Fruit fly (Drosophila melanogaster) whole organism, embryonic: ENCODE data around the gene Ufsp2.

Source experiments
- Blimp-1 ChIP-seq: fragments of 200-800 bp; sonication (Bioruptor generic); optimal IDR thresholded peaks from 3 replicates; lab custom pipeline; 2018; ENCODE audit warnings: missing biosample characterization, missing genetic modification characterization, mild to moderate bottlenecking, moderate library complexity, missing genetic modification reagents
- CG11723 ChIP-seq: fragments of 200-800 bp; sonication (Bioruptor generic); optimal IDR thresholded peaks from 2 replicates; lab custom pipeline; 2017; ENCODE audit warnings: missing biosample characterization, mild to moderate bottlenecking, missing genetic modification characterization
- CG12659 ChIP-seq: fragments of 200-800 bp; sonication (Bioruptor generic); optimal IDR thresholded peaks from 3 replicates; lab custom pipeline; 2017; ENCODE audit warnings: mild to moderate bottlenecking, missing biosample characterization, missing genetic modification reagents, missing genetic modification characterization
- CG12744 ChIP-seq: fragments of 200-800 bp; sonication (Bioruptor generic); optimal IDR thresholded peaks from 2 replicates; lab custom pipeline; 2016; ENCODE audit warnings: missing biosample characterization, missing genetic modification characterization
- CG13287 ChIP-seq: fragments of 200-800 bp; sonication (Bioruptor generic); IDR thresholded peaks from 2 replicates; pipeline ENCODE4 v1.3.6; 2022; ENCODE audit warnings: missing biosample characterization, missing genetic modification characterization; ENCODE audit not compliant: partially characterized antibody
- CG13424 ChIP-seq: fragments of 200-800 bp; sonication (Bioruptor generic); optimal IDR thresholded peaks from 2 replicates; lab custom pipeline; 2019; ENCODE audit warnings: missing biosample characterization, mild to moderate bottlenecking, missing genetic modification characterization, moderate library complexity
- CG15696 ChIP-seq: fragments of 200-800 bp; sonication (Bioruptor generic); optimal IDR thresholded peaks from 2 replicates; lab custom pipeline; 2019; ENCODE audit warnings: missing biosample characterization, mild to moderate bottlenecking, missing genetic modification characterization, moderate library complexity
- CG16863 ChIP-seq: fragments of 200-800 bp; sonication (Bioruptor generic); optimal IDR thresholded peaks from 3 replicates; lab custom pipeline; 2016; ENCODE audit warnings: missing biosample characterization, missing genetic modification characterization
- CG17328 ChIP-seq: fragments of 200-800 bp; sonication (Bioruptor generic); IDR thresholded peaks from 2 replicates; pipeline ENCODE4 v1.3.6; 2022; ENCODE audit warnings: missing biosample characterization, missing genetic modification characterization
- CG18011 ChIP-seq: fragments of 200-800 bp; sonication (Bioruptor generic); optimal IDR thresholded peaks from 2 replicates; lab custom pipeline; 2017; ENCODE audit warnings: missing biosample characterization, missing genetic modification characterization, mild to moderate bottlenecking, moderate library complexity, missing genotype
- CG2116 ChIP-seq: fragments of 200-800 bp; sonication (Bioruptor generic); optimal IDR thresholded peaks from 3 replicates; lab custom pipeline; 2018; ENCODE audit warnings: missing biosample characterization, mild to moderate bottlenecking, missing genetic modification characterization
- CG2129 ChIP-seq: fragments of 200-800 bp; sonication (Bioruptor generic); IDR thresholded peaks from 2 replicates; pipeline ENCODE4 v1.3.6; 2022; ENCODE audit warnings: missing biosample characterization, missing genetic modification characterization; ENCODE audit not compliant: partially characterized antibody
- CG2678 ChIP-seq: fragments of 200-800 bp; sonication (Bioruptor generic); optimal IDR thresholded peaks from 3 replicates; lab custom pipeline; 2019; ENCODE audit warnings: missing biosample characterization, mild to moderate bottlenecking, missing genetic modification characterization, moderate library complexity
- CG2712 ChIP-seq: fragments of 200-800 bp; optimal IDR thresholded peaks from 3 replicates; lab custom pipeline; 2019; ENCODE audit warnings: missing biosample characterization, mild to moderate bottlenecking, missing genetic modification characterization, moderate library complexity
- CG30431 ChIP-seq: fragments of 200-800 bp; sonication (Bioruptor generic); optimal IDR thresholded peaks from 2 replicates; lab custom pipeline; 2017; ENCODE audit warnings: missing biosample characterization, missing genetic modification characterization
- CG3065 ChIP-seq: fragments of 200-800 bp; sonication (Bioruptor generic); optimal IDR thresholded peaks from 2 replicates; lab custom pipeline; 2016; ENCODE audit warnings: missing biosample characterization, missing genetic modification characterization
- CG33557 ChIP-seq: fragments of 200-800 bp; sonication (Bioruptor generic); optimal IDR thresholded peaks from 2 replicates; lab custom pipeline; 2019; ENCODE audit warnings: missing biosample characterization, mild to moderate bottlenecking, missing genetic modification characterization, moderate library complexity
- CG8388 ChIP-seq: fragments of 200-800 bp; sonication (Bioruptor generic); optimal IDR thresholded peaks from 2 replicates; lab custom pipeline; 2019; ENCODE audit warnings: missing biosample characterization, mild to moderate bottlenecking, missing genetic modification characterization, moderate library complexity
- CG9797 ChIP-seq: fragments of 200-800 bp; sonication (Bioruptor generic); optimal IDR thresholded peaks from 3 replicates; lab custom pipeline; 2018; ENCODE audit warnings: missing biosample characterization, mild to moderate bottlenecking, missing genetic modification characterization
- Dip3 ChIP-seq: fragments of 200-800 bp; sonication (Bioruptor generic); optimal IDR thresholded peaks from 3 replicates; lab custom pipeline; 2016; ENCODE audit warnings: missing biosample characterization, missing genetic modification characterization
- Eip74EF ChIP-seq, 2 experiments: fragments of 200-800 bp in 1 of 2; fragments of >200 bp in 1 of 2; sonication (Bioruptor generic) in 1 of 2; optimal IDR thresholded peaks; 2 replicates each; lab custom pipeline; 2017 to 2019; ENCODE audit warnings: missing biosample characterization in 2 of 2, missing genetic modification characterization in 2 of 2, mild to moderate bottlenecking in 1 of 2, moderate library complexity in 1 of 2
- Fer1 ChIP-seq: fragments of 200-800 bp; sonication (Bioruptor generic); optimal IDR thresholded peaks from 2 replicates; lab custom pipeline; 2017; ENCODE audit warnings: missing biosample characterization, mild to moderate bottlenecking, missing genetic modification characterization
- HLH3B ChIP-seq: fragments of 200-800 bp; sonication (Bioruptor generic); IDR thresholded peaks from 2 replicates; pipeline ENCODE4 v1.3.6; 2022; ENCODE audit warnings: missing biosample characterization, missing genetic modification characterization
- Hand ChIP-seq: fragments of 200-800 bp; sonication (Bioruptor generic); optimal IDR thresholded peaks from 2 replicates; lab custom pipeline; 2017; ENCODE audit warnings: mild to moderate bottlenecking, missing biosample characterization, missing genetic modification reagents, missing genetic modification characterization
- Spps ChIP-seq: fragments of 200-800 bp; sonication (Bioruptor generic); optimal IDR thresholded peaks from 2 replicates; lab custom pipeline; 2018; ENCODE audit warnings: missing biosample characterization, mild to moderate bottlenecking, missing genetic modification characterization
- Taf1 ChIP-seq: fragments of 200-800 bp; sonication (Bioruptor generic); IDR thresholded peaks from 2 replicates; pipeline ENCODE4 v1.3.6; 2022; ENCODE audit warnings: missing biosample characterization, missing genetic modification characterization
- abd-A ChIP-seq: fragments of 200-800 bp; sonication (Bioruptor generic); optimal IDR thresholded peaks from 3 replicates; lab custom pipeline; 2019; ENCODE audit warnings: missing biosample characterization, mild to moderate bottlenecking, missing genetic modification characterization, moderate library complexity
- ase ChIP-seq: fragments of 200-800 bp; sonication (Bioruptor generic); IDR thresholded peaks from 3 replicates; pipeline ENCODE4 v1.3.6; 2022; ENCODE audit warnings: missing biosample characterization, missing genetic modification characterization
- cad ChIP-seq: fragments of >200 bp; optimal IDR thresholded peaks from 2 replicates; lab custom pipeline; 2017; ENCODE audit warnings: missing biosample characterization, missing genetic modification characterization
- crol ChIP-seq: fragments of 200-800 bp; sonication (Bioruptor generic); IDR thresholded peaks from 2 replicates; pipeline ENCODE4 v1.3.6; 2022; ENCODE audit warnings: missing biosample characterization, missing genetic modification characterization
- dimm ChIP-seq: fragments of 200-800 bp; sonication (Bioruptor generic); IDR thresholded peaks from 2 replicates; pipeline ENCODE4 v1.3.6; 2022; ENCODE audit warnings: missing biosample characterization, missing genetic modification characterization
- dmrt11E ChIP-seq: fragments of 200-800 bp; sonication (Bioruptor generic); optimal IDR thresholded peaks from 3 replicates; lab custom pipeline; 2018; ENCODE audit warnings: missing biosample characterization, mild to moderate bottlenecking, missing genetic modification characterization, moderate library complexity
- ems ChIP-seq: fragments of 200-800 bp; sonication (Bioruptor generic); optimal IDR thresholded peaks from 3 replicates; lab custom pipeline; 2016; ENCODE audit warnings: missing biosample characterization, missing genetic modification characterization
- fu2 ChIP-seq: fragments of 200-800 bp; sonication (Bioruptor generic); optimal IDR thresholded peaks from 2 replicates; lab custom pipeline; 2016; ENCODE audit warnings: missing biosample characterization, missing genetic modification characterization
- gce ChIP-seq: fragments of 200-800 bp; sonication (Bioruptor generic); IDR thresholded peaks from 3 replicates; pipeline ENCODE4 v1.3.6; 2022; ENCODE audit warnings: missing biosample characterization, missing genetic modification characterization
- her ChIP-seq: fragments of 200-800 bp; sonication (Bioruptor generic); optimal IDR thresholded peaks from 2 replicates; lab custom pipeline; 2016; ENCODE audit warnings: missing biosample characterization, missing genetic modification characterization
- maf-S ChIP-seq: fragments of 200-800 bp; sonication (Bioruptor generic); optimal IDR thresholded peaks from 2 replicates; lab custom pipeline; 2016; ENCODE audit warnings: missing biosample characterization, missing genetic modification characterization
- nerfin-2 ChIP-seq: fragments of 200-800 bp; sonication (Bioruptor generic); IDR thresholded peaks from 2 replicates; pipeline ENCODE4 v1.3.6; 2022; ENCODE audit warnings: missing biosample characterization, missing genetic modification characterization; ENCODE audit not compliant: partially characterized antibody
- otp ChIP-seq: fragments of 200-800 bp; sonication (Bioruptor generic); IDR thresholded peaks from 3 replicates; pipeline ENCODE4, ENCODE4 v1.3.6; 2022; ENCODE audit warnings: missing biosample characterization, missing genetic modification characterization
- prd ChIP-seq, 3 experiments: fragments of >200 bp in 2 of 3; fragments of 200-800 bp in 1 of 3; sonication (Bioruptor generic) in 1 of 3; optimal IDR thresholded peaks in 2 of 3; IDR thresholded peaks in 1 of 3; 2 replicates in 2 of 3; 3 replicates in 1 of 3; pipeline versions ENCODE4 v1.3.6 to Lab custom; 2017 to 2022; ENCODE audit warnings: missing biosample characterization in 1 of 3, missing genetic modification characterization in 1 of 3
- repo ChIP-seq: fragments of 200-800 bp; sonication (Bioruptor generic); optimal IDR thresholded peaks from 2 replicates; lab custom pipeline; 2016; ENCODE audit warnings: missing biosample characterization, missing genetic modification characterization
- row ChIP-seq: fragments of 200-800 bp; sonication (Bioruptor generic); IDR thresholded peaks from 3 replicates; pipeline ENCODE4 v1.3.6; 2022; ENCODE audit warnings: missing biosample characterization, missing genetic modification characterization
- shn ChIP-seq: fragments of 200-800 bp; sonication (Bioruptor generic); optimal IDR thresholded peaks from 3 replicates; lab custom pipeline; 2016; ENCODE audit warnings: missing biosample characterization, missing genetic modification characterization
- sima ChIP-seq: fragments of 200-800 bp; sonication (Bioruptor generic); optimal IDR thresholded peaks from 2 replicates; lab custom pipeline; 2016; ENCODE audit warnings: missing biosample characterization, missing genetic modification characterization
- unc-4 ChIP-seq: fragments of 200-800 bp; sonication (Bioruptor generic); IDR thresholded peaks from 2 replicates; pipeline ENCODE4 v1.3.6; 2022; ENCODE audit warnings: missing biosample characterization, missing genetic modification characterization; ENCODE audit not compliant: partially characterized antibody
- vvl ChIP-seq: fragments of 200-800 bp; sonication (Bioruptor generic); IDR thresholded peaks from 2 replicates; pipeline ENCODE4 v1.3.6; 2022; ENCODE audit warnings: missing biosample characterization, missing genetic modification characterization
- zen ChIP-seq: fragments of 200-800 bp; sonication (Bioruptor generic); optimal IDR thresholded peaks from 3 replicates; lab custom pipeline; 2018; ENCODE audit warnings: missing biosample characterization, mild to moderate bottlenecking, missing genetic modification characterization, moderate library complexity
- zen2 ChIP-seq: fragments of 200-800 bp; sonication (Bioruptor generic); IDR thresholded peaks from 3 replicates; pipeline ENCODE4 v1.3.6; 2022; ENCODE audit warnings: missing biosample characterization, missing genetic modification characterization; ENCODE audit not compliant: partially characterized antibody

Ufsp2 gene

dm6 chr3L:15537916-15538581 lies 38.3 kb upstream of the Ufsp2 start (continued):
- TF ChIP-seq CG13424, result peak; percentile 71
- TF ChIP-seq prd (optimal IDR thresholded peaks at IDR 0.05; lab: Kevin White, UChicago), result no peak
- TF ChIP-seq prd (GFP tag; IDR thresholded peaks at IDR 0.05; lab: Robert Waterston, UW), result peak; percentile 73; the same call in 2 of the 3 replicates
- TF ChIP-seq Dip3 (GFP tag; lab: Kevin White, UChicago), result peak; percentile 35
- peak; percentile 23; the same call in 1 of the 2 replicates for TF ChIP-seq HLH3B
- TF ChIP-seq dmrt11E (tag; lab: Kevin White, UChicago), result peak; percentile 79
- peak; percentile 15 for TF ChIP-seq CG11723 (GFP tag; lab: Kevin White, UChicago)
- TF ChIP-seq zen (tag; lab: Kevin White, UChicago), result peak; percentile 74
- TF ChIP-seq zen2 (GFP tag; lab: Robert Waterston, UW), result no peak
- TF ChIP-seq repo (GFP tag; lab: Kevin White, UChicago), result no peak
- TF ChIP-seq Eip74EF (GFP tag; optimal IDR thresholded peaks at IDR 0.05; lab: Kevin White, UChicago), result peak in 1 of 2 experiments; percentile 78
- TF ChIP-seq Fer1 (GFP tag; lab: Kevin White, UChicago), result peak; percentile 55
- TF ChIP-seq CG12659 (GFP tag; lab: Kevin White, UChicago), result peak; percentile 65
- no peak for TF ChIP-seq abd-A
- peak; percentile 49 for TF ChIP-seq shn (GFP tag; lab: Kevin White, UChicago)
- TF ChIP-seq vvl, result peak; percentile 35
- TF ChIP-seq Hand (GFP tag; lab: Kevin White, UChicago), result peak; percentile 5
- no peak for TF ChIP-seq crol (GFP tag; lab: Robert Waterston, UW)
- no peak for TF ChIP-seq sima (GFP tag; lab: Kevin White, UChicago)
- no peak for TF ChIP-seq CG9797 (GFP tag; lab: Kevin White, UChicago)
- peak; percentile 67 for TF ChIP-seq row (GFP tag; lab: Robert Waterston, UW)
- no peak for TF ChIP-seq unc-4 (GFP tag; lab: Robert Waterston, UW)
- no peak for TF ChIP-seq cad (GFP tag; lab: Kevin White, UChicago)
- TF ChIP-seq CG33557 (GFP tag; lab: Kevin White, UChicago), result peak; percentile 46
- peak; percentile 35 for TF ChIP-seq Spps (tag; lab: Kevin White, UChicago)
- peak; percentile 16 for TF ChIP-seq fu2 (GFP tag; lab: Kevin White, UChicago)
- no peak for TF ChIP-seq Taf1 (GFP tag; lab: Robert Waterston, UW)
- TF ChIP-seq CG15696 (tag; lab: Kevin White, UChicago), result peak; percentile 46
- TF ChIP-seq CG13287, result no peak
- TF ChIP-seq CG2678, result peak; percentile 87
- TF ChIP-seq nerfin-2 (GFP tag; lab: Robert Waterston, UW), result no peak
- peak; percentile 80 for TF ChIP-seq CG2712
- TF ChIP-seq CG17328, result peak; percentile 39; the same call in 1 of the 2 replicates
- peak; percentile 35; the same call in 1 of the 3 replicates for TF ChIP-seq gce
- peak; percentile 21 for TF ChIP-seq ems
- no peak for TF ChIP-seq maf-S (GFP tag; lab: Kevin White, UChicago)
- no peak for TF ChIP-seq CG12744 (GFP tag; lab: Kevin White, UChicago)
- peak; percentile 41; the same call in 1 of the 3 replicates for TF ChIP-seq ase (GFP tag; lab: Robert Waterston, UW)
- TF ChIP-seq dimm (GFP tag; lab: Robert Waterston, UW), result no peak
- peak; percentile 68 for TF ChIP-seq Blimp-1 (GFP tag; lab: Kevin White, UChicago)
- no peak for TF ChIP-seq CG3065 (GFP tag; lab: Kevin White, UChicago)
- peak; percentile 25 for TF ChIP-seq CG18011 (GFP tag; lab: Kevin White, UChicago)
- TF ChIP-seq CG16863 (GFP tag; lab: Kevin White, UChicago), result peak; percentile 47
- no peak for TF ChIP-seq CG2129 (GFP tag; lab: Robert Waterston, UW)
- peak; percentile 77 for TF ChIP-seq CG8388 (GFP tag; lab: Kevin White, UChicago)
- peak; percentile 29 for TF ChIP-seq CG30431
- TF ChIP-seq otp (GFP tag; lab: Robert Waterston, UW), result no peak
- peak; percentile 14 for TF ChIP-seq CG2116 (GFP tag; lab: Kevin White, UChicago)
- TF ChIP-seq her (GFP tag; lab: Kevin White, UChicago), result peak; percentile 4
